Worm (Caenorhabditis elegans): Measurements from ENCODE around the gene tra-1.

ce11 chrIII:11172232-11172713, 22.7 kb downstream of the tra-1 start:
- TF ChIP-seq skn-1 (tag; optimal IDR thresholded peaks at IDR 0.05): no peak
- no peak for TF ChIP-seq nhr-77 (tag; optimal IDR thresholded peaks at IDR 0.05)
- TF ChIP-seq nhr-129 (tag; optimal IDR thresholded peaks at IDR 0.05): no peak
- TF ChIP-seq lin-11 (tag; optimal IDR thresholded peaks at IDR 0.05): no peak
- no peak for TF ChIP-seq ztf-11 (tag; optimal IDR thresholded peaks at IDR 0.05)
- TF ChIP-seq unc-39 (tag; optimal IDR thresholded peaks at IDR 0.05): no peak
- TF ChIP-seq R02D3.7 (tag; optimal IDR thresholded peaks at IDR 0.05): no peak
